Worm (Caenorhabditis elegans) whole organism, L1 larva: ENCODE data around the gene pcca-1.

ENCODE experiments used
- ama-1 ChIP-seq: fragments of 150-350 bp; optimal IDR thresholded peaks from 2 replicates; lab custom pipeline; 2014
- blmp-1 ChIP-seq: fragments of 150-350 bp; optimal IDR thresholded peaks from 2 replicates; lab custom pipeline; 2014; ENCODE audit warnings: missing biosample characterization, missing genetic modification characterization
- ceh-63 ChIP-seq: fragments of 200-800 bp; sonication (Bioruptor generic); optimal IDR thresholded peaks from 2 replicates; lab custom pipeline; 2018; ENCODE audit warnings: mild to moderate bottlenecking, missing genetic modification characterization, missing compliant biosample characterization
- fkh-4 ChIP-seq: sonication (generic microtip); optimal IDR thresholded peaks from 2 replicates; lab custom pipeline; 2016; ENCODE audit warnings: missing compliant biosample characterization, missing genetic modification characterization, borderline replicate concordance
- isw-1 ChIP-seq: fragments of 200-800 bp; sonication (Bioruptor generic); IDR thresholded peaks from 2 replicates; pipeline ENCODE4 v1.3.6; 2022; ENCODE audit warnings: missing genetic modification characterization, missing compliant biosample characterization
- lin-35 ChIP-seq, 2 experiments: fragments of 150-350 bp; optimal IDR thresholded peaks; 2 replicates each; lab custom pipeline; 2014; ENCODE audit warnings: missing biosample characterization in 2 of 2, missing genetic modification characterization in 2 of 2, missing genetic modification reagents in 2 of 2
- mdl-1 ChIP-seq, 2 experiments: fragments of 150-350 bp; optimal IDR thresholded peaks; 2 replicates each; lab custom pipeline; 2014 to 2017; ENCODE audit warnings: missing biosample characterization in 2 of 2, missing genetic modification characterization in 2 of 2, inconsistent platforms in 1 of 2
- mep-1 ChIP-seq: fragments of 150-350 bp; optimal IDR thresholded peaks from 2 replicates; lab custom pipeline; 2014; ENCODE audit warnings: missing biosample characterization, missing genetic modification characterization
- snpc-4 ChIP-seq: fragments of 150-350 bp; optimal IDR thresholded peaks from 2 replicates; lab custom pipeline; 2014; ENCODE audit warnings: missing biosample characterization, missing genetic modification characterization
- unc-130 ChIP-seq: fragments of 150-350 bp; optimal IDR thresholded peaks from 2 replicates; lab custom pipeline; 2017; ENCODE audit warnings: missing biosample characterization, missing genetic modification characterization, inconsistent platforms
- unc-62 ChIP-seq: fragments of 150-350 bp; optimal IDR thresholded peaks from 2 replicates; lab custom pipeline; 2014; ENCODE audit warnings: missing biosample characterization, missing genetic modification reagents, missing genetic modification characterization
- ztf-4 ChIP-seq: fragments of 150-350 bp; optimal IDR thresholded peaks from 2 replicates; lab custom pipeline; 2014; ENCODE audit warnings: missing biosample characterization, missing genetic modification characterization

- no peak for TF ChIP-seq ztf-4 (tag; lab: Kevin White, UChicago)
- TF ChIP-seq lin-35 (GFP tag; optimal IDR thresholded peaks at IDR 0.05; lab: Kevin White, UChicago) = no peak
- TF ChIP-seq mep-1 = no peak
- TF ChIP-seq ceh-63 (GFP tag; lab: Kevin White, UChicago) = no peak
- TF ChIP-seq unc-130 (tag; lab: Kevin White, UChicago) = no peak
- TF ChIP-seq snpc-4 (tag; lab: Kevin White, UChicago) = no peak
- no peak for TF ChIP-seq isw-1 (GFP tag; lab: Robert Waterston, UW)
- TF ChIP-seq mdl-1 (tag; optimal IDR thresholded peaks at IDR 0.05; lab: Kevin White, UChicago) = no peak
- TF ChIP-seq ama-1 (lab: Kevin White, UChicago) = no peak
- no peak for TF ChIP-seq fkh-4
- TF ChIP-seq unc-62 (GFP tag; lab: Kevin White, UChicago) = no peak
- no peak for TF ChIP-seq blmp-1 (tag; lab: Kevin White, UChicago)
Measured at ce11 chrX:7689119-7689518, 28.3 kb upstream of the pcca-1 start, which contains the start of gene clik-2.
